Worm (Caenorhabditis elegans) whole organism, late embryonic: ENCODE measurements around the gene F19G12.3.

ENCODE experiments used
- K02D7.2 ChIP-seq: sonication (generic microtip); optimal IDR thresholded peaks from 2 replicates; lab custom pipeline; 2017; ENCODE audit warnings: mild to moderate bottlenecking, missing genetic modification characterization, missing compliant biosample characterization
- K09A11.1 ChIP-seq: sonication (generic microtip); optimal IDR thresholded peaks from 2 replicates; lab custom pipeline; 2017; ENCODE audit warnings: antibody characterized with exemption, mild to moderate bottlenecking, missing genetic modification characterization, missing compliant biosample characterization; ENCODE audit not compliant: insufficient read depth
- ceh-14 ChIP-seq: sonication (generic microtip); optimal IDR thresholded peaks from 2 replicates; lab custom pipeline; 2016; ENCODE audit warnings: missing genotype, missing genetic modification characterization, missing compliant biosample characterization
- ceh-2 ChIP-seq: sonication (generic microtip); optimal IDR thresholded peaks from 2 replicates; lab custom pipeline; 2016; ENCODE audit warnings: missing genotype, missing genetic modification characterization, missing compliant biosample characterization
- ceh-24 ChIP-seq: sonication (generic microtip); optimal IDR thresholded peaks from 2 replicates; lab custom pipeline; 2016; ENCODE audit warnings: mild to moderate bottlenecking, missing genetic modification characterization, missing compliant biosample characterization
- ceh-30 ChIP-seq: fragments of 150-350 bp; optimal IDR thresholded peaks from 2 replicates; lab custom pipeline; 2014; ENCODE audit warnings: missing biosample characterization, missing genetic modification characterization
- ceh-31 ChIP-seq: sonication (generic microtip); optimal IDR thresholded peaks from 2 replicates; lab custom pipeline; 2016; ENCODE audit warnings: missing genetic modification characterization, missing compliant biosample characterization
- ceh-45 ChIP-seq: fragments of 200-800 bp; sonication (Bioruptor generic); IDR thresholded peaks from 2 replicates; pipeline ENCODE4 v1.3.6; 2022; ENCODE audit warnings: missing genetic modification reagents, missing genetic modification characterization, missing compliant biosample characterization
- ceh-48 ChIP-seq: sonication (generic microtip); optimal IDR thresholded peaks from 2 replicates; lab custom pipeline; 2016; ENCODE audit warnings: missing genetic modification characterization, inconsistent platforms, missing compliant biosample characterization
- che-1 ChIP-seq: sonication (generic microtip); optimal IDR thresholded peaks from 2 replicates; lab custom pipeline; 2016; ENCODE audit warnings: mild to moderate bottlenecking, missing genetic modification characterization, missing compliant biosample characterization
- dmd-4 ChIP-seq: sonication (generic microtip); optimal IDR thresholded peaks from 2 replicates; lab custom pipeline; 2016; ENCODE audit warnings: borderline replicate concordance, missing genetic modification characterization, missing compliant biosample characterization
- elt-2 ChIP-seq: sonication (generic microtip); optimal IDR thresholded peaks from 2 replicates; lab custom pipeline; 2016; ENCODE audit warnings: missing genetic modification reagents, missing genetic modification characterization, missing compliant biosample characterization
- eyg-1 ChIP-seq: sonication (generic microtip); optimal IDR thresholded peaks from 2 replicates; lab custom pipeline; 2016; ENCODE audit warnings: missing genotype, missing genetic modification characterization, missing compliant biosample characterization
- hlh-13 ChIP-seq: fragments of 200-800 bp; sonication (Bioruptor generic); optimal IDR thresholded peaks from 2 replicates; lab custom pipeline; 2018; ENCODE audit warnings: mild to moderate bottlenecking, missing genetic modification characterization, missing compliant biosample characterization
- hlh-30 ChIP-seq: sonication (generic microtip); optimal IDR thresholded peaks from 2 replicates; lab custom pipeline; 2017; ENCODE audit warnings: antibody characterized with exemption, missing genetic modification characterization, missing compliant biosample characterization; ENCODE audit not compliant: insufficient read depth
- hlh-6 ChIP-seq: sonication (generic microtip); optimal IDR thresholded peaks from 2 replicates; lab custom pipeline; 2016; ENCODE audit warnings: missing genotype, missing genetic modification characterization, missing compliant biosample characterization
- hlh-8 ChIP-seq: sonication (generic microtip); optimal IDR thresholded peaks from 2 replicates; lab custom pipeline; 2016; ENCODE audit warnings: missing genotype, missing genetic modification characterization, missing compliant biosample characterization
- lim-6 ChIP-seq: sonication (generic microtip); optimal IDR thresholded peaks from 2 replicates; lab custom pipeline; 2016; ENCODE audit warnings: missing genetic modification characterization, missing compliant biosample characterization
- lin-11 ChIP-seq: fragments of 200-800 bp; sonication (Bioruptor generic); optimal IDR thresholded peaks from 2 replicates; lab custom pipeline; 2018; ENCODE audit warnings: mild to moderate bottlenecking, missing genetic modification characterization, missing compliant biosample characterization
- madf-2 ChIP-seq: sonication (generic microtip); optimal IDR thresholded peaks from 2 replicates; lab custom pipeline; 2017; ENCODE audit warnings: missing genetic modification characterization, missing compliant biosample characterization
- nfya-1 ChIP-seq: sonication (generic microtip); optimal IDR thresholded peaks from 2 replicates; lab custom pipeline; 2017; ENCODE audit warnings: missing genetic modification characterization, mild to moderate bottlenecking, missing compliant biosample characterization, antibody characterized with exemption, moderate library complexity
- nhr-11 ChIP-seq: fragments of 150-350 bp; optimal IDR thresholded peaks from 2 replicates; lab custom pipeline; 2014; ENCODE audit warnings: missing biosample characterization, missing genetic modification characterization
- odd-2 ChIP-seq: sonication (generic microtip); optimal IDR thresholded peaks from 2 replicates; lab custom pipeline; 2017; ENCODE audit warnings: antibody characterized with exemption, mild to moderate bottlenecking, missing genetic modification characterization, missing compliant biosample characterization
- pag-3 ChIP-seq: sonication (generic microtip); optimal IDR thresholded peaks from 2 replicates; lab custom pipeline; 2016; ENCODE audit warnings: missing compliant biosample characterization, missing genetic modification characterization, borderline replicate concordance
- pax-1 ChIP-seq: fragments of 150-350 bp; optimal IDR thresholded peaks from 2 replicates; lab custom pipeline; 2014; ENCODE audit warnings: missing biosample characterization, missing genetic modification characterization
- pros-1 ChIP-seq: fragments of 150-350 bp; optimal IDR thresholded peaks from 2 replicates; lab custom pipeline; 2014; ENCODE audit warnings: missing biosample characterization, missing genetic modification reagents, missing genetic modification characterization
- sdc-2 ChIP-seq: sonication (generic microtip); optimal IDR thresholded peaks from 2 replicates; lab custom pipeline; 2016; ENCODE audit warnings: missing genotype, missing genetic modification characterization, missing compliant biosample characterization
- tbx-2 ChIP-seq: sonication (generic microtip); optimal IDR thresholded peaks from 2 replicates; lab custom pipeline; 2016; ENCODE audit warnings: missing genetic modification characterization, missing compliant biosample characterization
- tbx-7 ChIP-seq: sonication (generic microtip); optimal IDR thresholded peaks from 2 replicates; lab custom pipeline; 2016; ENCODE audit warnings: missing genotype, missing genetic modification characterization, missing compliant biosample characterization
- unc-42 ChIP-seq: sonication (generic microtip); optimal IDR thresholded peaks from 2 replicates; lab custom pipeline; 2016; ENCODE audit warnings: missing genotype, missing genetic modification characterization, missing compliant biosample characterization

F19G12.3 gene

ce11 chrX:1383546-1383945 lies 41.1 kb upstream of the F19G12.3 start:
- TF ChIP-seq sdc-2 (tag; lab: Kevin White, UChicago), result peak; percentile 64
- no peak for TF ChIP-seq ceh-2 (tag; lab: Kevin White, UChicago)
- TF ChIP-seq hlh-8 (tag; lab: Kevin White, UChicago), result no peak
- TF ChIP-seq hlh-13 (GFP tag; lab: Kevin White, UChicago), result no peak
- TF ChIP-seq madf-2 (tag; lab: Kevin White, UChicago), result no peak

ce11 chrX:1384538-1384937 lies 40.1 kb upstream of the F19G12.3 start, which contains the start of gene F56C3.8:
TSS of gene F56C3.8 (minus strand) at chrX:1384638.
- TF ChIP-seq tbx-7 (tag; lab: Kevin White, UChicago), result no peak
- TF ChIP-seq sdc-2 (tag; lab: Kevin White, UChicago), result no peak
- no peak for TF ChIP-seq ceh-30 (tag; lab: Kevin White, UChicago)
- TF ChIP-seq eyg-1, result no peak
- no peak for TF ChIP-seq ceh-14
- no peak for TF ChIP-seq K02D7.2 (tag; lab: Kevin White, UChicago)
- TF ChIP-seq lin-11 (tag; lab: Kevin White, UChicago), result no peak

- TF ChIP-seq che-1 (tag; lab: Kevin White, UChicago) (no peak), pros-1 (no peak), ceh-45 (GFP tag; lab: Robert Waterston, UW) (no peak), sdc-2 (tag; lab: Kevin White, UChicago) (peak; percentile 93)
Observed at ce11 chrX:1386893-1387367, 37.7 kb upstream of the F19G12.3 start, which contains the start of gene F56C3.1. TSS of gene F56C3.1 (plus strand) at chrX:1387317.

- no peak for TF ChIP-seq pag-3 (tag; lab: Kevin White, UChicago)
- TF ChIP-seq nhr-11, result no peak
- TF ChIP-seq unc-42, result peak; percentile 50
- TF ChIP-seq hlh-30 (tag; lab: Kevin White, UChicago), result peak; percentile 73
- TF ChIP-seq pax-1 (tag; lab: Kevin White, UChicago), result no peak
- peak; percentile 98 for TF ChIP-seq sdc-2 (tag; lab: Kevin White, UChicago)
- TF ChIP-seq nfya-1 (tag; lab: Kevin White, UChicago), result peak; percentile 19
- peak; percentile 44 for TF ChIP-seq ceh-31 (tag; lab: Kevin White, UChicago)
Observed at ce11 chrX:1389382-1389983, 35.1 kb upstream of the F19G12.3 start.

- no peak for TF ChIP-seq che-1 (tag; lab: Kevin White, UChicago)
- TF ChIP-seq hlh-6 (tag; lab: Kevin White, UChicago), result no peak
- no peak for TF ChIP-seq lin-11 (tag; lab: Kevin White, UChicago)
- no peak for TF ChIP-seq ceh-48
- TF ChIP-seq K09A11.1 (tag; lab: Kevin White, UChicago), result no peak
- no peak for TF ChIP-seq ceh-24 (tag; lab: Kevin White, UChicago)
Observed at ce11 chrX:1393891-1394290, 30.7 kb upstream of the F19G12.3 start, which contains the start of gene F56C3.9. TSS of gene F56C3.9 (minus strand) at chrX:1393991.

ce11 chrX:1394437-1394836 lies 30.2 kb upstream of the F19G12.3 start:
- TF ChIP-seq tbx-7 (tag; lab: Kevin White, UChicago) (no peak), odd-2 (tag; lab: Kevin White, UChicago) (no peak), elt-2 (tag; lab: Kevin White, UChicago) (no peak), ceh-24 (tag; lab: Kevin White, UChicago) (no peak), lim-6 (tag; lab: Kevin White, UChicago) (no peak), tbx-2 (tag; lab: Kevin White, UChicago) (no peak), dmd-4 (tag; lab: Kevin White, UChicago) (no peak)
